Worm (Caenorhabditis elegans): ENCODE measurements around the gene C06H2.2.

DNA sequence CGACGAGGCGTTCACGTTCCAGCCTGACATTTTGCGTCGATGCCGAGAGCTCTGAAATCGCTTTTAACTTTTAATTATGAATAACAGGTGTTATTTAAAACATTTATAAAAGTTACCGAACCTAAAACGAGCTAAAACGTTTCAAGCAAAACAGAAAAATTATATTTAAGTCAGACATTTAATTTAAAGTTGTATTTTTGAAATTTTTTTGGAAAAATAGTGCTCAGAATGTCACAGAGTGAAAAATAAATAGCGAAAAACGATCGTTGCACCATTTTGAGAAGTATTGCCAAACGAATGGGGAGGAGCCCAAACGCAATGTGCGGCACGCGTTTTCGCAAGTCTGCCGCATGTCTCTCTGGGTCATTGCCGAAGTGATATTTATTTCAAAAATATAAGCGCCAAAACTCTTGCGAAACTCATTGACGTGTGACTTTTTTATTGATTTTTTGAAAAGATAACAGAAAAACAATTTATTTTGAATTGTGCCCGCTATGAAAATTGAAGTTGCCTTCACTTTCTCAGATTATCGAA lies 11.9 kb upstream of the C06H2.2 start, which contains the start of gene erfa-3:
- TF ChIP-seq nhr-28 (tag; optimal IDR thresholded peaks at IDR 0.05) = peak; percentile 26
- peak; percentile 53 for TF ChIP-seq pha-4 (tag; optimal IDR thresholded peaks at IDR 0.05)
- peak; percentile 12 for TF ChIP-seq nhr-12 (tag; optimal IDR thresholded peaks at IDR 0.05)
- TF ChIP-seq sptf-1 (tag; optimal IDR thresholded peaks at IDR 0.05) = peak; percentile 90
- TF ChIP-seq lsy-2 (tag; optimal IDR thresholded peaks at IDR 0.05) = peak; percentile 33
- TF ChIP-seq ztf-11 (tag; optimal IDR thresholded peaks at IDR 0.05) = peak; percentile 82
- TF ChIP-seq unc-39 (tag; optimal IDR thresholded peaks at IDR 0.05) = no peak
- no peak for TF ChIP-seq snpc-4 (tag; optimal IDR thresholded peaks at IDR 0.05)
- peak; percentile 79 for TF ChIP-seq nhr-76 (tag; optimal IDR thresholded peaks at IDR 0.05)
- peak; percentile 68 for TF ChIP-seq mep-1 (tag; optimal IDR thresholded peaks at IDR 0.05)
- TF ChIP-seq hlh-1 (tag; optimal IDR thresholded peaks at IDR 0.05) = peak; percentile 58
- peak; percentile 37 for TF ChIP-seq elt-1 (tag; optimal IDR thresholded peaks at IDR 0.05; ENCODE audit: borderline replicate concordance, insufficient read depth)
- TF ChIP-seq elt-3 (tag; optimal IDR thresholded peaks at IDR 0.05) = no peak
